Worm (Caenorhabditis elegans) whole organism, L4/young adult: ENCODE results near the gene scl-19.

Experiments used
- W03F9.2 ChIP-seq: fragments of 150-350 bp; optimal IDR thresholded peaks from 2 replicates; lab custom pipeline; 2014; ENCODE audit warnings: missing biosample characterization, missing genetic modification characterization
- dao-5 ChIP-seq: sonication (generic microtip); optimal IDR thresholded peaks from 2 replicates; lab custom pipeline; 2016; ENCODE audit warnings: missing genotype, missing genetic modification characterization, moderate library complexity, missing compliant biosample characterization
- him-1 ChIP-seq: sonication (generic microtip); optimal IDR thresholded peaks from 2 replicates; lab custom pipeline; 2016; ENCODE audit warnings: missing genotype, missing genetic modification reagents, missing genetic modification characterization, missing compliant biosample characterization

Gene scl-19

DNA sequence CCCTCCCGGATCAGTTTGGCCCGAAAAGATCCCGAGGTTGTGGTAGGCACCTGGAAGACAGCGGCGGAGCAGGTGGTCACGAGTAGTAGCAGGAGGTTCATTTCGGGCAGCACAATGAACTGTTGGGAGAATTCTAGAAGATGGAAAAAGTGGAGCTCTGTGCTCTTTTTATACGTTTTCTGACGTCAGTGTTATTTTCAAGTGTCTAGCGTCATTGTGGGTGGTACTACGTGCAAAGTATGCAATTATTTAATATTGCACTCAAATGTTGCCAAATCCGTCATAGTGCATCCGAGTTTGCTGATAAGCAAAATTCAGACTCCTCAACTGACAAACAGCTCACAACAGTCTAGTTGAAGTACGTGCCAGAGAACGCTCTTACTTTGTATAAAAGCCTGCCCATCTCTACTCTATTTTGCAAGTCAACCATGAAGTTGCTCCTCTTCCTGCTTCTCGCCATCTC lies at the start of gene scl-19, which contains the start of gene asp-18:
scl-19 (plus strand) TSS at position 413 of the 463 bp plus-strand sequence.
asp-18 (minus strand) TSS at position 101 of the 463 bp plus-strand sequence.
- TF ChIP-seq him-1 (tag; lab: Kevin White, UChicago), result no peak

ce11 chrV:18684455-18684987 lies 47.3 kb upstream of the scl-19 start, which contains the start of gene Y69H2.17:
Gene Y69H2.17, plus strand, starts transcription at chrV:18684937.
- TF ChIP-seq him-1 (tag; lab: Kevin White, UChicago) (no peak), dao-5 (tag; lab: Kevin White, UChicago) (no peak), W03F9.2 (tag; lab: Kevin White, UChicago) (no peak)

ce11 chrV:18687361-18687760 lies 44.4 kb upstream of the scl-19 start:
- TF ChIP-seq W03F9.2 (tag; lab: Kevin White, UChicago) (no peak), him-1 (tag; lab: Kevin White, UChicago) (no peak), dao-5 (tag; lab: Kevin White, UChicago) (no peak)

DNA sequence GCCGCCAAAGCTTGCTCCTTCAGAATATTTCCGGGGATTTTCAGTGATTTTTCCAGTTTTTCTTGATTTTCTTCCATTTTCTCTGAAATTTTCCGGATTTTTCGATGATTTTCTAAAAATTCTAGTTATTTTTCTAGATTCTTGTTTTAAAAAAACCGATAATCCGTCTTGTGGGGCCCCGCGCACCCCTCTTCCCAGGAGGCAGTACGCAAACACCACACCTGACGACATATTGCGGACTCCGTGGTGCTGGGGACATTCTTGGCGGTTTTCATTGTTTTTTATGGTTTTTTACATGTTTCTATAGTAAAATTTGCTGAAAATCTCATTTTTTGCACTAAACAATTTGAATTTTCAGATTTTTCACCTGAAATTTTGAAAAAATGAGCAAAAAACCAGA lies 42.1 kb upstream of the scl-19 start, which contains the start of the genes ubc-19 and Y69H2.7:
ubc-19 (minus strand) TSS at position 82 of the 400 bp plus-strand sequence.
Y69H2.7 (plus strand) TSS at position 309 of the 400 bp plus-strand sequence.
- no peak for TF ChIP-seq dao-5 (tag; lab: Kevin White, UChicago)
- TF ChIP-seq W03F9.2 (tag; lab: Kevin White, UChicago), result no peak
- TF ChIP-seq him-1 (tag; lab: Kevin White, UChicago), result no peak

DNA sequence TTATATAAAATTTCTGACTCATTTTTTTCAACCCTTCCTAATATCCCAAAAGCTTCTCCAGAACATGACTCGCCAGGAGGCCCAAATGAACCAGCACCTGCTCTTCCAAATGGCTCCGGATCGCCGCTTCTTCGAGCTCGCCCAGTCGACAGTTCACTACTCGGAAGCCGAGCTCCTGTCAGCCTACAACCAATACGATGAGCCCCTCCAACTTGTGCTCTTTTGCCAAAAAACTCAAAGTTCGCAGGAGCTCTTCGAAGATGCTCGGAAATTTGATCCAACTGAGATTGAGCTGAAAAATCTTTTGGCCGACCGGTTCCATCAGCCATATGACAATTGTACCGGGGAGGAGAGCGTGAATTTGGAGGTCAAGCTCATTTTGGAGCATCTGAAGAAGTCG lies 36.3 kb upstream of the scl-19 start:
- TF ChIP-seq him-1 (tag; lab: Kevin White, UChicago) (no peak), dao-5 (tag; lab: Kevin White, UChicago) (no peak), W03F9.2 (tag; lab: Kevin White, UChicago) (no peak)

DNA sequence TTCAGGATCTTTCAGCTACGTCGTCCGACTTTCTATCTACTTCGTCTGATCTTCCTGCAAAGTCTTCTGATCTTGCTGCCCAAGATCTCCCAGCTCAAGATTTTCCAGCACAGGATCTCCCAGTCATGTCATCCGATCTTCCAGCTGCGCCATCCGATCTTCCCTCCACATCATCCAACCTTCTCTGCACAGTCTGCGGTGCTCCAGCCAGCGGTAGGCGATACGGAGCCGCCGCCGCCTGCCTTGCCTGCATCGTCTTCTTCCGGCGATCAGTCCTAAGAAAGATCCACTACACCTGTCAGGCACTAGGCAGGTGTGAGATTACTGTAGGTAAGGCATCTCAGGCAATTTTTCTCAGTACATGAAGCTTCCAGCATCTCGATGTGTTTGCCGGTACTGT lies 32.5 kb upstream of the scl-19 start, which contains the start of gene nhr-241:
nhr-241 (plus strand) TSS at position 126 of the 400 bp plus-strand sequence.
- TF ChIP-seq W03F9.2 (tag; lab: Kevin White, UChicago), result no peak
- no peak for TF ChIP-seq dao-5 (tag; lab: Kevin White, UChicago)
- TF ChIP-seq him-1 (tag; lab: Kevin White, UChicago), result no peak

- no peak for TF ChIP-seq him-1 (tag; lab: Kevin White, UChicago)
- no peak for TF ChIP-seq dao-5 (tag; lab: Kevin White, UChicago)
- no peak for TF ChIP-seq W03F9.2 (tag; lab: Kevin White, UChicago)
These were observed 30.5 kb upstream of the scl-19 start, which contains the start of gene Y69H2.9 for ce11 chrV:18701306-18701705. Gene Y69H2.9, plus strand, starts transcription at chrV:18701538.

ce11 chrV:18705319-18706062 lies 26.3 kb upstream of the scl-19 start:
- no peak for TF ChIP-seq dao-5 (tag; lab: Kevin White, UChicago)
- no peak for TF ChIP-seq W03F9.2 (tag; lab: Kevin White, UChicago)
- TF ChIP-seq him-1 (tag; lab: Kevin White, UChicago), result no peak

DNA sequence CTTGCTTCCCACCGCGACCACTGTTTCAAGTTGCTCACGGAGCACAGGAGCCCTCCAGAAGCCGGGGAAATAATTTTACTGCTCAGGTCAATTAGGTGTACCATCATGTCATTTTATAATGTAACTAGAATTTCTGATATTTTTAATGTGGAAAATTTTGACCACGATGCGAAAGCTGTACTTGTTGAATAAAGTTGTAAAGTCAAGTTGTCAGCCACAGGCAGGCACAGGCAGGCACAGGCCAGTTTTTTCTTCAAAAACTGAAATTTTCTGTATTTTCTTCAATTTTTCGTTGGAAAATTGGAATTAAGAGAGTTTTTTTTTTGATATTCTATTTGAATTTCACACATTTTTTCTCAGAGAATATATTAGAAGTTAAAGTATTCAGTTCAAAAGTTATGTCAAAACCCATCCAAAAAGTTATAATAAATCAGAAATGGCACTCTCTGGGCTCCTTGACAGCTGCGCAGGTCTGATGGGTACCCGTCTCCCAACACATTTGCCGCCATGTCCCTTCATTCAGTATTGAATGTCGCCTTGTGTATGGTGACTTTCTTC lies 25.6 kb upstream of the scl-19 start, which contains the start of gene Y17D7C.1:
Y17D7C.1 (plus strand) TSS at position 508 of the 558 bp plus-strand sequence.
- TF ChIP-seq dao-5 (tag; lab: Kevin White, UChicago), result no peak
- TF ChIP-seq him-1 (tag; lab: Kevin White, UChicago), result no peak
- no peak for TF ChIP-seq W03F9.2 (tag; lab: Kevin White, UChicago)

- TF ChIP-seq him-1 (tag; lab: Kevin White, UChicago), result no peak
- TF ChIP-seq dao-5 (tag; lab: Kevin White, UChicago), result no peak
- no peak for TF ChIP-seq W03F9.2 (tag; lab: Kevin White, UChicago)
These were observed 23.8 kb upstream of the scl-19 start for ce11 chrV:18708015-18708414.

DNA sequence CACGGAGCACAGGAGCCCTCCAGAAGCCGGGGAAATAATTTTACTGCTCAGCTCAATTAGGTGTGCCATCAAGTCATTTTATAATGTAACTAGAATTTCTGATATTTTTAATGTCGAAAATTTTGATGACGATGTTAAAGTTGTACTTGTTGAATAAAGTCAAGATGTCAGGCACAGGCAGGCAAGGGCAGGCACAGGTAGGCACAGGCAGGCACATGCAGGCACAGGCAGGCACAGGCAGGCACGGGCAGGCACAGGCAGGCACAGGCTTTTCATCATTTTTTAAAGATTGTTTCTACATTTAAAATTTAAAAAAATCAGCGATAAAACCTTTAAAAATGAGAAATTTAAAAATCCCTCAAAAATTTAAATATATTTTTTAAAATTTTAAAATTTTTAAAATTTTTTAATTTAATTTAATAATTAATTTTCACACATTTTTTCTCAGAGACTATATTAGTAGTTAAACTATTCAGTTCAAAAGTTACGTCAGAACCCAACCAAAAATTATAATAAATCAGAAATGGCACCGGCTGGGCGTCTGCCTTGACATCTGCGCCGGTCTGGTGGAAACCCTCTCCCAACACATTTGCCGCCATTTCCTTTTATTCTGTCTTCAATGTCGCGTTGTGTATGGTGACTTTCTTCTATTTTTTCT lies 22.5 kb upstream of the scl-19 start, which contains the start of gene Y17D7C.6:
Y17D7C.6 (plus strand) TSS at position 608 of the 658 bp plus-strand sequence.
- TF ChIP-seq dao-5 (tag; lab: Kevin White, UChicago), result no peak
- no peak for TF ChIP-seq him-1 (tag; lab: Kevin White, UChicago)
- TF ChIP-seq W03F9.2 (tag; lab: Kevin White, UChicago), result no peak

DNA sequence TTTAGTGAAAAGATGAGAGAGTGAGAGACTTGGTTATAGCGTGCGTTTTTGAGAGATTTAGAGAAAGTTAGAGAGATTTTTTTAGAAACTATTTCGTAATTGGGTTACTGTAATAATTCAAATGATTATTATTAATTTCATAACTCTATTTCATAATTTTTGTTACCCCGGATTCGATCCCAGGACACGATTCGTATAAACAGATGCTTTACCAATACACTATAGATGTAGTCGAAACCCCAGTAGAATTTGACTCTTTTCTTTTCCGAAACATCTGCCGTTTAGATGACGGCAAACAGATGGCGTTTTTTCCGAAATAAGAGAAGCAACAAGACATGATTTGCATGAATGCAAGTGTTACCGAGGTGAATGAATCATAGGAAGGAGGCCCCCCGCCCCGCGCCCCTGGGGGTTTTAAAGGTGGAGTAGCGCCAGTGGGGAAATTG lies 21.7 kb upstream of the scl-19 start:
- TF ChIP-seq dao-5 (tag; lab: Kevin White, UChicago) (no peak), him-1 (tag; lab: Kevin White, UChicago) (no peak), W03F9.2 (tag; lab: Kevin White, UChicago) (no peak)
